Worm (Caenorhabditis elegans) whole organism, young adult: ENCODE measurements around the gene ZK938.1.
A peak's percentile ranks its signal among the peaks of the same experiment; 100 is the strongest.

ENCODE experiments used
- B0019.2 ChIP-seq: fragments of 200-800 bp; sonication (Bioruptor generic); conservative IDR thresholded peaks from 2 replicates; pipeline ENCODE4 v1.3.6; 2022; ENCODE audit warnings: missing genetic modification reagents, missing genetic modification characterization, missing compliant biosample characterization
- B0035.1 ChIP-seq: sonication (generic microtip); optimal IDR thresholded peaks from 2 replicates; lab custom pipeline; 2016; ENCODE audit warnings: missing genetic modification characterization, mild to moderate bottlenecking, missing compliant biosample characterization, missing genotype, missing genetic modification reagents
- B0336.3 ChIP-seq: fragments of 200-800 bp; sonication (Bioruptor generic); IDR thresholded peaks from 2 replicates; pipeline ENCODE4 v1.3.6; 2022; ENCODE audit warnings: missing genetic modification characterization, missing compliant biosample characterization
- C17E4.6 ChIP-seq: fragments of 200-800 bp; sonication (Bioruptor generic); IDR thresholded peaks from 2 replicates; pipeline ENCODE4 v1.3.6; 2022; ENCODE audit warnings: missing genetic modification reagents, missing genetic modification characterization, missing compliant biosample characterization
- F23B12.7 ChIP-seq: sonication (generic microtip); optimal IDR thresholded peaks from 2 replicates; lab custom pipeline; 2017; ENCODE audit warnings: missing genetic modification characterization, mild to moderate bottlenecking, missing compliant biosample characterization, antibody characterized with exemption, moderate library complexity; ENCODE audit not compliant: insufficient read depth
- F33H1.4 ChIP-seq: fragments of 200-800 bp; sonication (Bioruptor generic); IDR thresholded peaks from 2 replicates; pipeline ENCODE4 v1.3.6; 2022; ENCODE audit warnings: missing genetic modification reagents, missing genetic modification characterization, missing compliant biosample characterization
- F37B4.10 ChIP-seq: fragments of 200-800 bp; sonication (Bioruptor generic); IDR thresholded peaks from 2 replicates; pipeline ENCODE4 v1.3.6; 2022; ENCODE audit warnings: missing genetic modification characterization, missing compliant biosample characterization
- F52B5.7 ChIP-seq: sonication (generic microtip); optimal IDR thresholded peaks from 2 replicates; lab custom pipeline; 2016; ENCODE audit warnings: mild to moderate bottlenecking, missing genetic modification characterization, missing compliant biosample characterization
- F55B11.4 ChIP-seq: sonication (generic microtip); optimal IDR thresholded peaks from 2 replicates; lab custom pipeline; 2016; ENCODE audit warnings: missing compliant biosample characterization, missing genetic modification characterization, borderline replicate concordance; ENCODE audit not compliant: insufficient read depth
- T26A5.8 ChIP-seq: sonication (generic microtip); optimal IDR thresholded peaks from 2 replicates; lab custom pipeline; 2016; ENCODE audit warnings: missing genetic modification characterization, missing compliant biosample characterization
- atf-7 ChIP-seq: sonication (generic microtip); optimal IDR thresholded peaks from 2 replicates; lab custom pipeline; 2017; ENCODE audit warnings: mild to moderate bottlenecking, missing genetic modification characterization, missing compliant biosample characterization
- attf-3 ChIP-seq: fragments of 200-800 bp; sonication (Bioruptor generic); conservative IDR thresholded peaks from 2 replicates; pipeline ENCODE4 v1.3.6; 2022; ENCODE audit warnings: missing genetic modification reagents, missing genetic modification characterization, missing compliant biosample characterization
- cebp-1 ChIP-seq, 2 experiments: fragments of 200-800 bp in 1 of 2; sonication (Bioruptor generic) in 1 of 2; sonication (generic microtip) in 1 of 2; IDR thresholded peaks in 1 of 2; optimal IDR thresholded peaks in 1 of 2; 2 replicates each; pipeline versions ENCODE4 v1.3.6 to Lab custom; 2017 to 2022; ENCODE audit warnings: missing compliant biosample characterization in 2 of 2, missing genetic modification characterization in 2 of 2, mild to moderate bottlenecking in 1 of 2, missing genetic modification reagents in 1 of 2, moderate library complexity in 1 of 2
- die-1 ChIP-seq: sonication (generic microtip); optimal IDR thresholded peaks from 2 replicates; lab custom pipeline; 2016; ENCODE audit warnings: missing genotype, mild to moderate bottlenecking, missing genetic modification characterization, missing compliant biosample characterization
- egl-44 ChIP-seq: fragments of 200-800 bp; sonication (Bioruptor generic); IDR thresholded peaks from 2 replicates; pipeline ENCODE4 v1.3.6; 2022; ENCODE audit warnings: missing genetic modification reagents, missing genetic modification characterization, missing compliant biosample characterization
- ets-4 ChIP-seq: fragments of 200-800 bp; sonication (Bioruptor generic); optimal IDR thresholded peaks from 2 replicates; lab custom pipeline; 2018; ENCODE audit warnings: mild to moderate bottlenecking, missing genetic modification characterization, missing compliant biosample characterization
- gei-17 ChIP-seq: fragments of 200-800 bp; sonication (Bioruptor generic); optimal IDR thresholded peaks from 2 replicates; lab custom pipeline; 2018; ENCODE audit warnings: mild to moderate bottlenecking, missing genetic modification characterization, missing compliant biosample characterization
- him-1 ChIP-seq: sonication (generic microtip); optimal IDR thresholded peaks from 2 replicates; lab custom pipeline; 2016; ENCODE audit warnings: missing genotype, missing genetic modification reagents, missing genetic modification characterization, missing compliant biosample characterization
- hmg-1.2 ChIP-seq: fragments of 200-800 bp; sonication (Bioruptor generic); IDR thresholded peaks from 2 replicates; pipeline ENCODE4 v1.3.6; 2022; ENCODE audit warnings: missing genetic modification reagents, missing genetic modification characterization, missing compliant biosample characterization
- let-526 ChIP-seq: fragments of 200-800 bp; sonication (Bioruptor generic); IDR thresholded peaks from 2 replicates; pipeline ENCODE4 v1.3.6; 2022; ENCODE audit warnings: missing genetic modification reagents, missing genetic modification characterization, missing compliant biosample characterization
- lin-26 ChIP-seq: fragments of 200-800 bp; sonication (Bioruptor generic); IDR thresholded peaks from 2 replicates; pipeline ENCODE4 v1.3.6; 2022; ENCODE audit warnings: missing genetic modification reagents, missing genetic modification characterization, missing compliant biosample characterization
- lin-35 ChIP-seq, 3 experiments: fragments of 150-350 bp in 2 of 3; sonication (generic microtip) in 1 of 3; optimal IDR thresholded peaks; 2 replicates each; lab custom pipeline; 2014 to 2018; ENCODE audit warnings: missing biosample characterization in 3 of 3, missing genetic modification characterization in 3 of 3, missing genetic modification reagents in 3 of 3
- nfya-1 ChIP-seq: sonication (generic microtip); optimal IDR thresholded peaks from 2 replicates; lab custom pipeline; 2017; ENCODE audit warnings: antibody characterized with exemption, missing compliant biosample characterization, missing genetic modification characterization, borderline replicate concordance; ENCODE audit not compliant: insufficient read depth
- nfyb-1 ChIP-seq: fragments of 200-800 bp; sonication (Bioruptor generic); IDR thresholded peaks from 2 replicates; pipeline ENCODE4 v1.3.6; 2022; ENCODE audit warnings: missing genetic modification reagents, missing genetic modification characterization, missing compliant biosample characterization
- nhr-80 ChIP-seq: sonication (generic microtip); optimal IDR thresholded peaks from 2 replicates; lab custom pipeline; 2016; ENCODE audit warnings: missing genetic modification characterization, missing compliant biosample characterization
- pha-4 ChIP-seq: fragments of 150-350 bp; sonication (generic microtip); optimal IDR thresholded peaks from 2 replicates; lab custom pipeline; 2014; ENCODE audit warnings: missing biosample characterization, missing genetic modification reagents, missing genetic modification characterization
- rpc-1 ChIP-seq, 2 experiments: fragments of 150-350 bp in 1 of 2; sonication (generic microtip) in 1 of 2; optimal IDR thresholded peaks; 2 replicates each; lab custom pipeline; 2014 to 2018; ENCODE audit warnings: missing biosample characterization in 1 of 2, missing genetic modification characterization in 1 of 2, missing genetic modification reagents in 1 of 2, missing genotype in 1 of 2
- sdz-38 ChIP-seq: sonication (generic microtip); optimal IDR thresholded peaks from 2 replicates; lab custom pipeline; 2016; ENCODE audit warnings: missing genotype, missing genetic modification characterization, missing compliant biosample characterization
- snpc-1.1 ChIP-seq: sonication (generic microtip); optimal IDR thresholded peaks from 2 replicates; lab custom pipeline; 2017; ENCODE audit warnings: missing genetic modification characterization, mild to moderate bottlenecking, missing compliant biosample characterization, antibody characterized with exemption, moderate library complexity, missing genotype, missing genetic modification reagents; ENCODE audit not compliant: insufficient read depth
- snpc-3.4 ChIP-seq: sonication (generic microtip); optimal IDR thresholded peaks from 2 replicates; lab custom pipeline; 2017; ENCODE audit warnings: missing genetic modification characterization, mild to moderate bottlenecking, missing compliant biosample characterization, antibody characterized with exemption, moderate library complexity, missing genotype, missing genetic modification reagents
- snpc-4 ChIP-seq, 5 experiments: fragments of 150-350 bp in 1 of 5; sonication (generic microtip) in 4 of 5; optimal IDR thresholded peaks; 2 replicates each; lab custom pipeline; 2014 to 2018; ENCODE audit warnings: missing genetic modification characterization in 5 of 5, missing biosample characterization in 3 of 5, antibody characterized with exemption in 2 of 5, mild to moderate bottlenecking in 2 of 5, missing compliant biosample characterization in 2 of 5, missing genotype in 2 of 5, moderate library complexity in 2 of 5, missing genetic modification reagents in 1 of 5
- tbp1 ChIP-seq: fragments of 200-800 bp; sonication (Bioruptor generic); optimal IDR thresholded peaks from 2 replicates; lab custom pipeline; 2018; ENCODE audit warnings: mild to moderate bottlenecking, missing genetic modification characterization, missing compliant biosample characterization
- tlf-1 ChIP-seq: fragments of 200-800 bp; sonication (Bioruptor generic); optimal IDR thresholded peaks from 2 replicates; lab custom pipeline; 2018; ENCODE audit warnings: mild to moderate bottlenecking, missing genetic modification characterization, missing compliant biosample characterization
- unc-130 ChIP-seq: sonication (generic microtip); optimal IDR thresholded peaks from 2 replicates; lab custom pipeline; 2016; ENCODE audit warnings: missing genetic modification reagents, missing genetic modification characterization, missing compliant biosample characterization
- xnd-1 ChIP-seq: sonication (generic microtip); optimal IDR thresholded peaks from 2 replicates; lab custom pipeline; 2016; ENCODE audit warnings: missing genotype, missing genetic modification reagents, missing genetic modification characterization, missing compliant biosample characterization
- ztf-22 ChIP-seq: fragments of 200-800 bp; sonication (Bioruptor generic); optimal IDR thresholded peaks from 2 replicates; lab custom pipeline; 2018; ENCODE audit warnings: mild to moderate bottlenecking, missing genetic modification characterization, moderate library complexity, missing compliant biosample characterization
- ztf-25 ChIP-seq: fragments of 200-800 bp; sonication (Bioruptor generic); IDR thresholded peaks from 2 replicates; pipeline ENCODE4 v1.3.6; 2022; ENCODE audit warnings: missing genetic modification reagents, missing genetic modification characterization, missing compliant biosample characterization

Gene ZK938.1

ce11 chrII:9786215-9786614 is 43.0 kb upstream of the ZK938.1 start (continued):
- TF ChIP-seq attf-3 (no peak), snpc-4 (GFP tag; optimal IDR thresholded peaks at IDR 0.05; lab: Kevin White, UChicago) (no peak), snpc-4 (tag; optimal IDR thresholded peaks at IDR 0.05; lab: Kevin White, UChicago) (no peak), nfya-1 (tag; lab: Kevin White, UChicago) (no peak)

ce11 chrII:9787395-9788152 is 41.6 kb upstream of the ZK938.1 start, which contains the start of gene cyp-13A2:
TSS of gene cyp-13A2 (minus strand) at chrII:9787629.
- TF ChIP-seq F52B5.7 (tag; lab: Kevin White, UChicago) (no peak), tlf-1 (GFP tag; lab: Kevin White, UChicago) (no peak), B0336.3 (GFP tag; lab: Robert Waterston, UW) (0 out of 2 replicates have a peak, but pooled peaks have one; percentile 27), lin-35 (GFP tag; optimal IDR thresholded peaks at IDR 0.05; lab: Kevin White, UChicago) (no peak), rpc-1 (optimal IDR thresholded peaks at IDR 0.05; lab: Kevin White, UChicago) (no peak), rpc-1 (tag; optimal IDR thresholded peaks at IDR 0.05; lab: Kevin White, UChicago) (peak; percentile 3), die-1 (no peak), nfyb-1 (no peak), nhr-80 (tag; lab: Kevin White, UChicago) (peak; percentile 89), snpc-1.1 (peak; percentile 93), tbp1 (GFP tag; lab: Kevin White, UChicago) (peak; percentile 57), him-1 (tag; lab: Kevin White, UChicago) (peak; percentile 56), snpc-3.4 (tag; lab: Kevin White, UChicago) (peak; percentile 86), unc-130 (GFP tag; lab: Kevin White, UChicago) (no peak), sdz-38 (tag; lab: Kevin White, UChicago) (no peak), atf-7 (no peak), T26A5.8 (tag; lab: Kevin White, UChicago) (no peak), C17E4.6 (GFP tag; lab: Robert Waterston, UW) (no peak), hmg-1.2 (GFP tag; lab: Robert Waterston, UW) (peak; percentile 84), F37B4.10 (GFP tag; lab: Robert Waterston, UW) (no peak), xnd-1 (tag; lab: Kevin White, UChicago) (no peak), ets-4 (GFP tag; lab: Kevin White, UChicago) (no peak), B0019.2 (GFP tag; lab: Robert Waterston, UW) (no peak), F33H1.4 (peak; percentile 24; the same call in 1 of the 2 replicates), pha-4 (tag; lab: Kevin White, UChicago) (peak; percentile 6), B0035.1 (tag; lab: Kevin White, UChicago) (no peak), let-526 (GFP tag; lab: Robert Waterston, UW) (no peak), snpc-4 (GFP tag; optimal IDR thresholded peaks at IDR 0.05; lab: Kevin White, UChicago) (peak; percentile 93), snpc-4 (tag; optimal IDR thresholded peaks at IDR 0.05; lab: Kevin White, UChicago) (peak; percentile 94 to 98 (median 96)), gei-17 (GFP tag; lab: Kevin White, UChicago) (no peak), lin-26 (GFP tag; lab: Robert Waterston, UW) (no peak)
- TF ChIP-seq, all 124 proteins: peak for 11

- TF ChIP-seq ztf-25 (GFP tag; lab: Robert Waterston, UW) (no peak), gei-17 (GFP tag; lab: Kevin White, UChicago) (no peak), egl-44 (GFP tag; lab: Robert Waterston, UW) (no peak), nhr-80 (tag; lab: Kevin White, UChicago) (peak; percentile 90), atf-7 (peak; percentile 66), F55B11.4 (tag; lab: Kevin White, UChicago) (no peak), cebp-1 (GFP tag; IDR thresholded peaks at IDR 0.05; lab: Robert Waterston, UW) (peak; percentile 7; the same call in 1 of the 2 replicates), cebp-1 (tag; optimal IDR thresholded peaks at IDR 0.05; lab: Kevin White, UChicago) (no peak), ztf-22 (GFP tag; lab: Kevin White, UChicago) (peak; percentile 38), ets-4 (GFP tag; lab: Kevin White, UChicago) (peak; percentile 53), F23B12.7 (tag; lab: Kevin White, UChicago) (no peak)
These were observed 38.0 kb upstream of the ZK938.1 start for ce11 chrII:9791185-9791584.
